Worm (Caenorhabditis elegans): Measurements from ENCODE around the gene B0432.1.

- no peak for TF ChIP-seq ama-1 (optimal IDR thresholded peaks at IDR 0.05)
- TF ChIP-seq scrt-1 (GFP tag; IDR thresholded peaks at IDR 0.05) = no peak
- TF ChIP-seq pes-1 (GFP tag; IDR thresholded peaks at IDR 0.05) = no peak
- no peak for TF ChIP-seq flt-1 (GFP tag; IDR thresholded peaks at IDR 0.05)
- no peak for TF ChIP-seq ets-7 (tag; optimal IDR thresholded peaks at IDR 0.05)
- TF ChIP-seq ceh-36 (tag; optimal IDR thresholded peaks at IDR 0.05) = no peak
- TF ChIP-seq B0310.2 (tag; optimal IDR thresholded peaks at IDR 0.05) = no peak
- no peak for TF ChIP-seq aly-1 (tag; optimal IDR thresholded peaks at IDR 0.05)
- no peak for TF ChIP-seq sea-1 (GFP tag; conservative IDR thresholded peaks at IDR 0.05)
- no peak for TF ChIP-seq tbx-37 (GFP tag; conservative IDR thresholded peaks at IDR 0.05)
- no peak for TF ChIP-seq hmg-4 (GFP tag; optimal IDR thresholded peaks at IDR 0.05)
- no peak for TF ChIP-seq F13C5.2 (tag; optimal IDR thresholded peaks at IDR 0.05)
- TF ChIP-seq hnd-1 (tag; optimal IDR thresholded peaks at IDR 0.05) = no peak
These were observed 23.6 kb downstream of the B0432.1 start for ce11 chrII:320783-321182.

Measured in whole organism, early embryonic.